Worm (Caenorhabditis elegans): Measurements from ENCODE around the gene unc-115.

unc-115 gene

ce11 chrX:10146592-10146991 lies at the start of gene unc-115:
TSS of gene unc-115 (plus strand) at chrX:10146892.
- peak; percentile 97 for TF ChIP-seq T22C8.4 (GFP tag; IDR thresholded peaks at IDR 0.05)
- TF ChIP-seq cog-1 (tag; optimal IDR thresholded peaks at IDR 0.05), result peak; percentile 75
- TF ChIP-seq ref-1 (GFP tag; conservative IDR thresholded peaks at IDR 0.05), result no peak
- peak; percentile 63; the same call in 1 of the 2 replicates for TF ChIP-seq ztf-23 (GFP tag; IDR thresholded peaks at IDR 0.05)
- 0 out of 2 replicates have a peak, but pooled peaks have one; percentile 4 for TF ChIP-seq ztf-29 (GFP tag; IDR thresholded peaks at IDR 0.05)
- TF ChIP-seq klf-2 (GFP tag; conservative IDR thresholded peaks at IDR 0.05), result 0 out of 2 replicates have a peak, but pooled peaks have one; percentile 39
- peak; percentile 88 for TF ChIP-seq flt-1 (GFP tag; IDR thresholded peaks at IDR 0.05)
- no peak for TF ChIP-seq med-1 (GFP tag; optimal IDR thresholded peaks at IDR 0.05; ENCODE audit: insufficient read depth)
- no peak for TF ChIP-seq tab-1 (GFP tag; IDR thresholded peaks at IDR 0.05)

- TF ChIP-seq tab-1 (GFP tag; IDR thresholded peaks at IDR 0.05) (no peak), ztf-23 (GFP tag; IDR thresholded peaks at IDR 0.05) (no peak), med-1 (GFP tag; optimal IDR thresholded peaks at IDR 0.05; ENCODE audit: insufficient read depth) (no peak), cog-1 (tag; optimal IDR thresholded peaks at IDR 0.05) (no peak), flt-1 (GFP tag; IDR thresholded peaks at IDR 0.05) (no peak), ref-1 (GFP tag; conservative IDR thresholded peaks at IDR 0.05) (no peak), ztf-29 (GFP tag; IDR thresholded peaks at IDR 0.05) (no peak), T22C8.4 (GFP tag; IDR thresholded peaks at IDR 0.05) (no peak), klf-2 (GFP tag; conservative IDR thresholded peaks at IDR 0.05) (no peak)
Observed at ce11 chrX:10113677-10114076, 33.0 kb upstream of the unc-115 start.

DNA sequence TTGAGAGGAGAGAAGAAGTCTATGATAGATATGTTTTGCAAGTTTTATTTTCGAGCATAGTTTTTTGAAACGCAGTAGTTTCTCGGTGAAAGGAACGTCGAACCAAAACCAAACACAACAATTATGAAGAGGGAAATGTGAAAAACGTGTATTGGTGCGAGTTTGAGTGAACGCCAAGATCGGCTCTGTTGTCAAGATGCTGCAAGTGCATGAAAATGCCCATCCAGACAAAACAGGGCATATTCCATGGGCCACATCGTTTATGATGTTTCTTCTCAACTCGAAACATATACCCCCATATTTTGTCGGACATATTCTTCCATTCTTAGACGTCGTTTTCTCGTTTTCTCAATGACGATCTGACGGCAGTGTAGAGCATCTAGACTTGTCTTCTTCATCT lies 23.7 kb upstream of the unc-115 start:
- no peak for TF ChIP-seq ztf-29 (GFP tag; IDR thresholded peaks at IDR 0.05)
- no peak for TF ChIP-seq ref-1 (GFP tag; conservative IDR thresholded peaks at IDR 0.05)
- no peak for TF ChIP-seq med-1 (GFP tag; optimal IDR thresholded peaks at IDR 0.05; ENCODE audit: insufficient read depth)
- TF ChIP-seq cog-1 (tag; optimal IDR thresholded peaks at IDR 0.05), result no peak
- TF ChIP-seq flt-1 (GFP tag; IDR thresholded peaks at IDR 0.05), result no peak
- TF ChIP-seq ztf-23 (GFP tag; IDR thresholded peaks at IDR 0.05), result no peak
- no peak for TF ChIP-seq T22C8.4 (GFP tag; IDR thresholded peaks at IDR 0.05)
- TF ChIP-seq tab-1 (GFP tag; IDR thresholded peaks at IDR 0.05), result no peak
- TF ChIP-seq klf-2 (GFP tag; conservative IDR thresholded peaks at IDR 0.05), result no peak

ce11 chrX:10124338-10124737 lies 22.4 kb upstream of the unc-115 start:
- no peak for TF ChIP-seq med-1 (GFP tag; optimal IDR thresholded peaks at IDR 0.05; ENCODE audit: insufficient read depth)
- TF ChIP-seq ztf-23 (GFP tag; IDR thresholded peaks at IDR 0.05), result no peak
- no peak for TF ChIP-seq cog-1 (tag; optimal IDR thresholded peaks at IDR 0.05)
- TF ChIP-seq flt-1 (GFP tag; IDR thresholded peaks at IDR 0.05), result no peak
- no peak for TF ChIP-seq klf-2 (GFP tag; conservative IDR thresholded peaks at IDR 0.05)
- no peak for TF ChIP-seq ztf-29 (GFP tag; IDR thresholded peaks at IDR 0.05)
- no peak for TF ChIP-seq tab-1 (GFP tag; IDR thresholded peaks at IDR 0.05)
- TF ChIP-seq T22C8.4 (GFP tag; IDR thresholded peaks at IDR 0.05), result no peak
- no peak for TF ChIP-seq ref-1 (GFP tag; conservative IDR thresholded peaks at IDR 0.05)

DNA sequence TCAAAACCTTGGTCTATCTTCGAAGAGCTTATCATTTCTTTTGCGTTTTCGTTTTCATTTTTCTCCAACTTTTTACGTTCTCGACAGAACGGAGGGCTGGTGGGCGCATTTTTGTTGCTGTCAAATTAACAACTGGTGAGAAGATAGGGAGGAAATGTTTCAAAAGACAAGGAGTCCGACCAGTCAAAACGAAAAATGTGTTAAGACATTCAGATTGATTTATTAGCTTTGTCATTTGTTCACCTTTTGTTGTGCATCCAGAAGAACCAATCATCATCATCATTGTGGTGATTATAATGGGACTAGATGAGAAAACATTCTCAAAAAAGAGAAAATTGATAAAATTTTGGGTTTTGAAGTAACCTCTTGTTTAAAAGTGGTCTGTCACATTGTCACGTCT lies 16.5 kb upstream of the unc-115 start:
- no peak for TF ChIP-seq tab-1 (GFP tag; IDR thresholded peaks at IDR 0.05)
- TF ChIP-seq flt-1 (GFP tag; IDR thresholded peaks at IDR 0.05), result no peak
- TF ChIP-seq cog-1 (tag; optimal IDR thresholded peaks at IDR 0.05), result no peak
- TF ChIP-seq ztf-29 (GFP tag; IDR thresholded peaks at IDR 0.05), result no peak
- no peak for TF ChIP-seq T22C8.4 (GFP tag; IDR thresholded peaks at IDR 0.05)

ce11 chrX:10132546-10133032 lies 14.1 kb upstream of the unc-115 start:
- TF ChIP-seq T22C8.4 (GFP tag; IDR thresholded peaks at IDR 0.05) (peak; percentile 91), cog-1 (tag; optimal IDR thresholded peaks at IDR 0.05) (peak; percentile 68), med-1 (GFP tag; optimal IDR thresholded peaks at IDR 0.05; ENCODE audit: insufficient read depth) (peak; percentile 32), ref-1 (GFP tag; conservative IDR thresholded peaks at IDR 0.05) (peak; percentile 83), ztf-29 (GFP tag; IDR thresholded peaks at IDR 0.05) (peak; percentile 41; the same call in 1 of the 2 replicates), tab-1 (GFP tag; IDR thresholded peaks at IDR 0.05) (peak; percentile 94), flt-1 (GFP tag; IDR thresholded peaks at IDR 0.05) (peak; percentile 93), klf-2 (GFP tag; conservative IDR thresholded peaks at IDR 0.05) (peak; percentile 93), ztf-23 (GFP tag; IDR thresholded peaks at IDR 0.05) (peak; percentile 89)

- TF ChIP-seq flt-1 (GFP tag; IDR thresholded peaks at IDR 0.05), result no peak
- TF ChIP-seq ref-1 (GFP tag; conservative IDR thresholded peaks at IDR 0.05), result no peak
- TF ChIP-seq klf-2 (GFP tag; conservative IDR thresholded peaks at IDR 0.05), result no peak
- no peak for TF ChIP-seq tab-1 (GFP tag; IDR thresholded peaks at IDR 0.05)
- TF ChIP-seq cog-1 (tag; optimal IDR thresholded peaks at IDR 0.05), result no peak
- no peak for TF ChIP-seq T22C8.4 (GFP tag; IDR thresholded peaks at IDR 0.05)
- TF ChIP-seq med-1 (GFP tag; optimal IDR thresholded peaks at IDR 0.05; ENCODE audit: insufficient read depth), result no peak
- no peak for TF ChIP-seq ztf-29 (GFP tag; IDR thresholded peaks at IDR 0.05)
Observed at ce11 chrX:10133082-10133481, 13.6 kb upstream of the unc-115 start, which contains the start of gene unc-58. TSS of gene unc-58 (minus strand) at chrX:10133182.

ce11 chrX:10138494-10138893 lies 8.2 kb upstream of the unc-115 start, which contains the start of gene moc-1:
TSS of gene moc-1 (minus strand) at chrX:10138620.
- no peak for TF ChIP-seq klf-2 (GFP tag; conservative IDR thresholded peaks at IDR 0.05)
- no peak for TF ChIP-seq cog-1 (tag; optimal IDR thresholded peaks at IDR 0.05)
- no peak for TF ChIP-seq med-1 (GFP tag; optimal IDR thresholded peaks at IDR 0.05; ENCODE audit: insufficient read depth)
- no peak for TF ChIP-seq ref-1 (GFP tag; conservative IDR thresholded peaks at IDR 0.05)
- TF ChIP-seq ztf-23 (GFP tag; IDR thresholded peaks at IDR 0.05), result no peak
- TF ChIP-seq flt-1 (GFP tag; IDR thresholded peaks at IDR 0.05), result no peak
- no peak for TF ChIP-seq tab-1 (GFP tag; IDR thresholded peaks at IDR 0.05)
- no peak for TF ChIP-seq T22C8.4 (GFP tag; IDR thresholded peaks at IDR 0.05)
- TF ChIP-seq ztf-29 (GFP tag; IDR thresholded peaks at IDR 0.05), result no peak

DNA sequence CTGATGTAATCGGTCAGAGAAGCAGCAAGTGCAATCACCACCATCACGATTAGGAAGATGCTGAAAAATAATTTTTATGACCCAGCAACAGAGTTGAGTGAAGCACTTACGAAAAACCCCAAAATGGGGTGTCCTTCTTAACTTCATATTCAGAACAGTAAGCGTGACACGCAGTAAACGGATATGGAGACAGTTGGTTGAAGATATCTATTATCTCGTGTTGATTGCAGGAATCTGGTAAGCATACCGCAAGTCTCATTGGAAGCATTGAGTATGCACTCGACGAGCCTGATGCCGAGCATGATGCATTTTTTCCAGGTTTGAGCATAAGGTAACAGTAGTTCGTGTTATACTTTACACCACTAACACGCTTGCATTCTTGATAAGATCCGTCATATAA lies 5.4 kb upstream of the unc-115 start:
- TF ChIP-seq ref-1 (GFP tag; conservative IDR thresholded peaks at IDR 0.05) (no peak), cog-1 (tag; optimal IDR thresholded peaks at IDR 0.05) (no peak), flt-1 (GFP tag; IDR thresholded peaks at IDR 0.05) (no peak), klf-2 (GFP tag; conservative IDR thresholded peaks at IDR 0.05) (no peak), ztf-29 (GFP tag; IDR thresholded peaks at IDR 0.05) (no peak), ztf-23 (GFP tag; IDR thresholded peaks at IDR 0.05) (no peak), med-1 (GFP tag; optimal IDR thresholded peaks at IDR 0.05; ENCODE audit: insufficient read depth) (no peak), T22C8.4 (GFP tag; IDR thresholded peaks at IDR 0.05) (no peak), tab-1 (GFP tag; IDR thresholded peaks at IDR 0.05) (no peak)
